Fruit fly (Drosophila melanogaster) whole organism, embryonic: ENCODE measurements around the gene CG2120.

Experiments
- Ada2b ChIP-seq: fragments of 200-800 bp; sonication (Bioruptor generic); IDR thresholded peaks from 2 replicates; pipeline ENCODE4 v1.3.6; 2022; ENCODE audit warnings: missing biosample characterization, missing genetic modification characterization
- Adf1 ChIP-seq: fragments of 200-800 bp; sonication (Bioruptor generic); IDR thresholded peaks from 2 replicates; pipeline ENCODE4 v1.3.6; 2022; ENCODE audit warnings: missing biosample characterization, missing genetic modification characterization
- Aef1 ChIP-seq: fragments of 200-800 bp; sonication (Bioruptor generic); IDR thresholded peaks from 3 replicates; pipeline ENCODE4 v1.3.6; 2022; ENCODE audit warnings: missing biosample characterization, missing genetic modification characterization
- Atf6 ChIP-seq: fragments of 200-800 bp; sonication (Bioruptor generic); IDR thresholded peaks from 2 replicates; pipeline ENCODE4 v1.3.6; 2022; ENCODE audit warnings: missing biosample characterization, missing genetic modification characterization
- CG1024 ChIP-seq: fragments of 200-800 bp; sonication (Bioruptor generic); IDR thresholded peaks from 2 replicates; pipeline ENCODE4 v1.3.6; 2022; ENCODE audit warnings: missing biosample characterization, missing genetic modification characterization
- CG10321 ChIP-seq: fragments of 200-800 bp; sonication (Bioruptor generic); IDR thresholded peaks from 2 replicates; pipeline ENCODE4 v1.3.6; 2022; ENCODE audit warnings: missing biosample characterization, missing genetic modification characterization
- CG10979 ChIP-seq: fragments of 200-800 bp; sonication (Bioruptor generic); optimal IDR thresholded peaks from 2 replicates; lab custom pipeline; 2018; ENCODE audit warnings: missing biosample characterization, mild to moderate bottlenecking, missing genetic modification characterization, moderate library complexity
- CG12659 ChIP-seq: fragments of 200-800 bp; sonication (Bioruptor generic); optimal IDR thresholded peaks from 3 replicates; lab custom pipeline; 2017; ENCODE audit warnings: mild to moderate bottlenecking, missing biosample characterization, missing genetic modification reagents, missing genetic modification characterization
- CG15011 ChIP-seq: fragments of 200-800 bp; sonication (Bioruptor generic); optimal IDR thresholded peaks from 3 replicates; lab custom pipeline; 2018; ENCODE audit warnings: missing biosample characterization, mild to moderate bottlenecking, missing genetic modification characterization
- CG1529 ChIP-seq: fragments of 200-800 bp; sonication (Bioruptor generic); optimal IDR thresholded peaks from 3 replicates; lab custom pipeline; 2018; ENCODE audit warnings: missing biosample characterization, missing genetic modification characterization
- CG17361 ChIP-seq: fragments of 200-800 bp; sonication (Bioruptor generic); IDR thresholded peaks from 3 replicates; pipeline ENCODE4 v1.3.6; 2022; ENCODE audit warnings: missing biosample characterization, missing genetic modification characterization
- CG17568 ChIP-seq: fragments of 200-800 bp; sonication (Bioruptor generic); optimal IDR thresholded peaks from 2 replicates; lab custom pipeline; 2018; ENCODE audit warnings: missing biosample characterization, mild to moderate bottlenecking, missing genetic modification characterization, moderate library complexity
- CG18476 ChIP-seq: fragments of 200-800 bp; sonication (Bioruptor generic); optimal IDR thresholded peaks from 2 replicates; lab custom pipeline; 2016; ENCODE audit warnings: missing biosample characterization, mild to moderate bottlenecking, missing genetic modification characterization
- CG2116 ChIP-seq: fragments of 200-800 bp; sonication (Bioruptor generic); optimal IDR thresholded peaks from 3 replicates; lab custom pipeline; 2018; ENCODE audit warnings: missing biosample characterization, mild to moderate bottlenecking, missing genetic modification characterization
- CG31224 ChIP-seq: fragments of 200-800 bp; sonication (Bioruptor generic); IDR thresholded peaks from 2 replicates; pipeline ENCODE4 v1.3.6; 2022; ENCODE audit warnings: missing biosample characterization, missing genetic modification characterization
- CG34224 ChIP-seq: fragments of 200-800 bp; sonication (Bioruptor generic); IDR thresholded peaks from 3 replicates; pipeline ENCODE4 v1.3.6; 2022; ENCODE audit warnings: missing biosample characterization, missing genetic modification characterization; ENCODE audit not compliant: partially characterized antibody
- CG6175 ChIP-seq: fragments of 200-800 bp; sonication (Bioruptor generic); IDR thresholded peaks from 3 replicates; pipeline ENCODE4 v1.3.6; 2022; ENCODE audit warnings: missing biosample characterization, missing genetic modification characterization
- CG6683 ChIP-seq: fragments of 200-800 bp; sonication (Bioruptor generic); optimal IDR thresholded peaks from 2 replicates; lab custom pipeline; 2017; ENCODE audit warnings: missing biosample characterization, mild to moderate bottlenecking, missing genetic modification characterization, missing genetic modification reagents
- CG6689 ChIP-seq: fragments of 200-800 bp; sonication (Bioruptor generic); IDR thresholded peaks from 2 replicates; pipeline ENCODE4 v1.3.6; 2022; ENCODE audit warnings: missing biosample characterization, missing genetic modification characterization
- CG7786 ChIP-seq: fragments of 200-800 bp; sonication (Bioruptor generic); optimal IDR thresholded peaks from 2 replicates; lab custom pipeline; 2016; ENCODE audit warnings: missing biosample characterization, missing genetic modification characterization
- CG8924 ChIP-seq: fragments of 200-800 bp; optimal IDR thresholded peaks from 3 replicates; lab custom pipeline; 2019; ENCODE audit warnings: missing biosample characterization, mild to moderate bottlenecking, missing genetic modification characterization, moderate library complexity
- CG8944 ChIP-seq: fragments of 200-800 bp; sonication (Bioruptor generic); optimal IDR thresholded peaks from 3 replicates; lab custom pipeline; 2016; ENCODE audit warnings: missing biosample characterization, missing genetic modification characterization
- CG9437 ChIP-seq: fragments of 200-800 bp; sonication (Bioruptor generic); optimal IDR thresholded peaks from 2 replicates; lab custom pipeline; 2018; ENCODE audit warnings: missing biosample characterization, mild to moderate bottlenecking, missing genetic modification characterization
- Chrac-16 ChIP-seq: fragments of 200-800 bp; sonication (Bioruptor generic); optimal IDR thresholded peaks from 3 replicates; lab custom pipeline; 2016; ENCODE audit warnings: missing biosample characterization, missing genetic modification characterization
- D19A ChIP-seq: fragments of 200-800 bp; optimal IDR thresholded peaks from 3 replicates; lab custom pipeline; 2019; ENCODE audit warnings: missing biosample characterization, mild to moderate bottlenecking, missing genetic modification characterization, moderate library complexity
- D19B ChIP-seq: fragments of 200-800 bp; sonication (Bioruptor generic); optimal IDR thresholded peaks from 2 replicates; lab custom pipeline; 2017; ENCODE audit warnings: missing biosample characterization, mild to moderate bottlenecking, missing genetic modification characterization
- E2f1 ChIP-seq: fragments of 200-800 bp; sonication (Bioruptor generic); IDR thresholded peaks from 2 replicates; pipeline ENCODE4 v1.3.6; 2022; ENCODE audit warnings: missing biosample characterization, missing genetic modification characterization
- HLH3B ChIP-seq: fragments of 200-800 bp; sonication (Bioruptor generic); IDR thresholded peaks from 2 replicates; pipeline ENCODE4 v1.3.6; 2022; ENCODE audit warnings: missing biosample characterization, missing genetic modification characterization
- Med ChIP-seq: fragments of 200-800 bp; sonication (Bioruptor generic); peaks from one replicate; lab custom pipeline; 2016; ENCODE audit warnings: missing biosample characterization, missing genetic modification characterization, mild to moderate bottlenecking, inconsistent platforms, moderate library complexity
- NK7.1 ChIP-seq: fragments of 200-800 bp; sonication (Bioruptor generic); optimal IDR thresholded peaks from 3 replicates; lab custom pipeline; 2016; ENCODE audit warnings: missing biosample characterization, missing genetic modification characterization
- Neu2 ChIP-seq: fragments of 200-800 bp; sonication (Bioruptor generic); optimal IDR thresholded peaks from 3 replicates; lab custom pipeline; 2016; ENCODE audit warnings: missing biosample characterization, missing genetic modification characterization, borderline replicate concordance
- Tbp ChIP-seq: fragments of >200 bp; optimal IDR thresholded peaks from 2 replicates; lab custom pipeline; 2018; ENCODE audit warnings: missing biosample characterization, missing genetic modification characterization
- ase ChIP-seq: fragments of 200-800 bp; sonication (Bioruptor generic); IDR thresholded peaks from 3 replicates; pipeline ENCODE4 v1.3.6; 2022; ENCODE audit warnings: missing biosample characterization, missing genetic modification characterization
- crc ChIP-seq: fragments of 200-800 bp; sonication (Bioruptor generic); optimal IDR thresholded peaks from 2 replicates; lab custom pipeline; 2016; ENCODE audit warnings: missing biosample characterization, missing genetic modification characterization
- dati ChIP-seq: fragments of 200-800 bp; sonication (Bioruptor generic); IDR thresholded peaks from 2 replicates; pipeline ENCODE4 v1.3.6; 2022; ENCODE audit warnings: missing biosample characterization, missing genetic modification characterization
- disco-r ChIP-seq: fragments of 200-800 bp; sonication (Bioruptor generic); optimal IDR thresholded peaks from 2 replicates; lab custom pipeline; 2016; ENCODE audit warnings: missing biosample characterization, missing genetic modification characterization
- exex ChIP-seq: fragments of 200-800 bp; sonication (Bioruptor generic); optimal IDR thresholded peaks from 4 replicates; lab custom pipeline; 2018; ENCODE audit warnings: missing biosample characterization, mild to moderate bottlenecking, missing genetic modification characterization, moderate library complexity
- ftz-f1 ChIP-seq: fragments of 200-800 bp; sonication (Bioruptor generic); optimal IDR thresholded peaks from 2 replicates; lab custom pipeline; 2016; ENCODE audit warnings: missing biosample characterization, missing genetic modification characterization
- grn ChIP-seq: fragments of 200-800 bp; sonication (Bioruptor generic); optimal IDR thresholded peaks from 3 replicates; lab custom pipeline; 2017; ENCODE audit warnings: missing biosample characterization, missing genetic modification characterization
- hbn ChIP-seq: fragments of 200-800 bp; sonication (Bioruptor generic); IDR thresholded peaks from 2 replicates; pipeline ENCODE4 v1.3.6; 2022; ENCODE audit warnings: missing biosample characterization, missing genetic modification characterization; ENCODE audit not compliant: partially characterized antibody
- kay ChIP-seq: fragments of 200-800 bp; sonication (Bioruptor generic); optimal IDR thresholded peaks from 2 replicates; lab custom pipeline; 2016; ENCODE audit warnings: missing biosample characterization, missing genetic modification characterization
- luna ChIP-seq: fragments of 200-800 bp; sonication (Bioruptor generic); optimal IDR thresholded peaks from 2 replicates; lab custom pipeline; 2016; ENCODE audit warnings: missing biosample characterization, missing genetic modification characterization
- nom ChIP-seq: fragments of 200-800 bp; sonication (Bioruptor generic); optimal IDR thresholded peaks from 2 replicates; lab custom pipeline; 2017; ENCODE audit warnings: missing biosample characterization, missing genetic modification characterization, mild to moderate bottlenecking, moderate library complexity, missing genetic modification reagents
- otp ChIP-seq: fragments of 200-800 bp; sonication (Bioruptor generic); IDR thresholded peaks from 3 replicates; pipeline ENCODE4, ENCODE4 v1.3.6; 2022; ENCODE audit warnings: missing biosample characterization, missing genetic modification characterization
- pum ChIP-seq: fragments of 200-800 bp; sonication (Bioruptor generic); optimal IDR thresholded peaks from 2 replicates; lab custom pipeline; 2016; ENCODE audit warnings: missing biosample characterization, missing genetic modification characterization
- sim ChIP-seq: fragments of 200-800 bp; sonication (Bioruptor generic); IDR thresholded peaks from 2 replicates; pipeline ENCODE4 v1.3.6; 2022; ENCODE audit warnings: missing biosample characterization, missing genetic modification characterization
- slbo ChIP-seq: fragments of 200-800 bp; sonication (Bioruptor generic); IDR thresholded peaks from 2 replicates; pipeline ENCODE4 v1.3.6; 2022; ENCODE audit warnings: missing biosample characterization, missing genetic modification characterization
- tap ChIP-seq: fragments of 200-800 bp; optimal IDR thresholded peaks from 3 replicates; lab custom pipeline; 2019; ENCODE audit warnings: missing biosample characterization, mild to moderate bottlenecking, missing genetic modification characterization, moderate library complexity
- tgo ChIP-seq: fragments of 200-800 bp; sonication (Bioruptor generic); IDR thresholded peaks from 3 replicates; pipeline ENCODE4 v1.3.6; 2022; ENCODE audit warnings: missing biosample characterization, missing genetic modification characterization
- tx ChIP-seq: fragments of 200-800 bp; sonication (Bioruptor generic); optimal IDR thresholded peaks from 2 replicates; lab custom pipeline; 2016; ENCODE audit warnings: missing biosample characterization, missing genetic modification characterization
- unc-4 ChIP-seq: fragments of 200-800 bp; sonication (Bioruptor generic); IDR thresholded peaks from 2 replicates; pipeline ENCODE4 v1.3.6; 2022; ENCODE audit warnings: missing biosample characterization, missing genetic modification characterization; ENCODE audit not compliant: partially characterized antibody

CG2120 gene

dm6 chrX:8131693-8132313, 3.8 kb upstream of the CG2120 start, which contains the start of gene CG10958 (continued):
- TF ChIP-seq tgo (GFP tag; lab: Robert Waterston, UW) (peak; percentile 64), Ada2b (peak; percentile 47), NK7.1 (GFP tag; lab: Kevin White, UChicago) (no peak), CG6175 (GFP tag; lab: Robert Waterston, UW) (no peak), Chrac-16 (peak; percentile 56), tx (no peak), CG6689 (GFP tag; lab: Robert Waterston, UW) (peak; percentile 64; the same call in 1 of the 2 replicates), CG17568 (no peak), CG8924 (tag; lab: Kevin White, UChicago) (peak; percentile 51), Adf1 (peak; percentile 37; the same call in 1 of the 2 replicates), CG34224 (GFP tag; lab: Robert Waterston, UW) (no peak), CG18476 (GFP tag; lab: Kevin White, UChicago) (peak; percentile 32), CG17361 (peak; percentile 65; the same call in 2 of the 3 replicates), CG1529 (no peak), otp (GFP tag; lab: Robert Waterston, UW) (no peak), Aef1 (GFP tag; lab: Robert Waterston, UW) (0 out of 3 replicates have a peak, but pooled peaks have one; percentile 33), CG10321 (GFP tag; lab: Robert Waterston, UW) (no peak), CG2116 (GFP tag; lab: Kevin White, UChicago) (peak; percentile 99), unc-4 (GFP tag; lab: Robert Waterston, UW) (no peak), hbn (GFP tag; lab: Robert Waterston, UW) (peak; percentile 32; the same call in 1 of the 2 replicates), ftz-f1 (GFP tag; lab: Kevin White, UChicago) (no peak), luna (GFP tag; lab: Kevin White, UChicago) (no peak), CG1024 (GFP tag; lab: Robert Waterston, UW) (no peak), CG7786 (GFP tag; lab: Kevin White, UChicago) (no peak), D19B (GFP tag; lab: Kevin White, UChicago) (no peak), crc (GFP tag; lab: Kevin White, UChicago) (no peak), Neu2 (GFP tag; lab: Kevin White, UChicago) (no peak), slbo (GFP tag; lab: Robert Waterston, UW) (peak; percentile 79), pum (GFP tag; lab: Kevin White, UChicago) (peak; percentile 7), nom (peak; percentile 37), ase (GFP tag; lab: Robert Waterston, UW) (0 out of 3 replicates have a peak, but pooled peaks have one; percentile 32), disco-r (GFP tag; lab: Kevin White, UChicago) (no peak), exex (tag; lab: Kevin White, UChicago) (peak; percentile 30), Atf6 (peak; percentile 58; the same call in 1 of the 2 replicates), CG10979 (tag; lab: Kevin White, UChicago) (peak; percentile 28), kay (GFP tag; lab: Kevin White, UChicago) (peak; percentile 39), CG31224 (GFP tag; lab: Robert Waterston, UW) (no peak), Tbp (GFP tag; lab: Kevin White, UChicago) (no peak), CG9437 (peak; percentile 74), CG12659 (peak; percentile 48), CG6683 (peak; percentile 30), CG15011 (GFP tag; lab: Kevin White, UChicago) (no peak), HLH3B (GFP tag; lab: Robert Waterston, UW) (0 out of 2 replicates have a peak, but pooled peaks have one; percentile 22), CG8944 (no peak), tap (no peak), Med (peak; percentile 79), sim (GFP tag; lab: Robert Waterston, UW) (0 out of 2 replicates have a peak, but pooled peaks have one; percentile 10), dati (no peak), E2f1 (GFP tag; lab: Robert Waterston, UW) (no peak), grn (GFP tag; lab: Kevin White, UChicago) (no peak), D19A (peak; percentile 1)
